In the genomic region with DNA sequence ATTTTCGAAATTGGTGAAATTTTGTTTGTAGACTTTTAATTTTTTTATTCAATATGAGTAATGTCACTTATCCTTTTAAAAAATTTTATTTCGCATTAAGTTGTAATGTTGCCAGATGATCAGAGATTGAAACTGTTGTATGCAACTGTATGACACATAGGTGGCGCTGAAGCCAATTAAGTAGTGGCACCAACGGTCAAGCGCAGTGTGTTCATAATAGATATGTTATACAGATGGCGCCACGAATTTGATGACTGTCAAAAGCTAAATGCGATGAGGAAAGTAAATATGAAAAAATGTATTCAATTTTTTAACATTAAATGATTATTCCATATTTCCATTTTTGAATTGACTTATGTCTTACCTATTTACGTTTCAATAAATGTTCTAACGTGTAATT, we compare ENCODE assay signal across 5 fruit fly cellular contexts.
A peak's percentile ranks its signal among the peaks of the same experiment; 100 is the strongest.
TF ChIP-seq lines count a peak whose summit lies in the region.

No protein-coding gene starts in this region.

- peak; percentile 94 to 98 for TF ChIP-seq CTCF in S2 (optimal IDR thresholded peaks at IDR 0.05; lab: Kevin White, UChicago)
- peak; percentile 95 for TF ChIP-seq CTCF in whole organism, embryonic (GFP tag; optimal IDR thresholded peaks at IDR 0.05; lab: Kevin White, UChicago)

TF ChIP-seq in whole organism, embryonic, 481 proteins besides CTCF, POLR2A, EP300 and RAD21 (continues in another document):
- TF ChIP-seq Mad (GFP tag; optimal IDR thresholded peaks at IDR 0.05; lab: Kevin White, UChicago) (no peak), jigr1 (GFP tag; IDR thresholded peaks at IDR 0.05; lab: Robert Waterston, UW) (no peak), zf30C (GFP tag; optimal IDR thresholded peaks at IDR 0.05; lab: Kevin White, UChicago) (peak; percentile 39), gem (tag; optimal IDR thresholded peaks at IDR 0.05; lab: Kevin White, UChicago) (peak; percentile 21), D (optimal IDR thresholded peaks at IDR 0.05; lab: Kevin White, UChicago) (no peak), D (GFP tag; optimal IDR thresholded peaks at IDR 0.05; lab: Kevin White, UChicago) (no peak), mld (GFP tag; IDR thresholded peaks at IDR 0.05; lab: Robert Waterston, UW; ENCODE audit: partially characterized antibody) (no peak), mam (GFP tag; optimal IDR thresholded peaks at IDR 0.05; lab: Kevin White, UChicago) (peak; percentile 4), insv (GFP tag; optimal IDR thresholded peaks at IDR 0.05; lab: Kevin White, UChicago) (peak in 1 of 2 experiments; percentile 56), kay (GFP tag; optimal IDR thresholded peaks at IDR 0.05; lab: Kevin White, UChicago) (peak; percentile 10), CG15073 (GFP tag; optimal IDR thresholded peaks at IDR 0.05; lab: Kevin White, UChicago) (no peak), Sry-δ (GFP tag; optimal IDR thresholded peaks at IDR 0.05; lab: Kevin White, UChicago) (peak; percentile 21), CG6854 (GFP tag; optimal IDR thresholded peaks at IDR 0.05; lab: Kevin White, UChicago) (no peak), Mes4 (GFP tag; optimal IDR thresholded peaks at IDR 0.05; lab: Kevin White, UChicago) (no peak), gsb (GFP tag; IDR thresholded peaks at IDR 0.05; lab: Robert Waterston, UW) (no peak), CG3407 (GFP tag; optimal IDR thresholded peaks at IDR 0.05; lab: Kevin White, UChicago) (no peak), gsb-n (tag; optimal IDR thresholded peaks at IDR 0.05; lab: Kevin White, UChicago) (no peak), vfl (GFP tag; optimal IDR thresholded peaks at IDR 0.05; lab: Kevin White, UChicago) (no peak), CG32772 (GFP tag; IDR thresholded peaks at IDR 0.05; lab: Robert Waterston, UW) (peak; percentile 36; the same call in 1 of the 2 replicates), Ets65A (GFP tag; lab: Kevin White, UChicago) (peak; percentile 96), CG10267 (tag; optimal IDR thresholded peaks at IDR 0.05; lab: Kevin White, UChicago) (no peak), CG1647 (GFP tag; optimal IDR thresholded peaks at IDR 0.05; lab: Kevin White, UChicago) (no peak)

TF ChIP-seq in whole organism, prepupa, 60 proteins besides CTCF, POLR2A, EP300 and RAD21:
- TF ChIP-seq dsx (GFP tag; optimal IDR thresholded peaks at IDR 0.05; lab: Kevin White, UChicago; ENCODE audit: poor library complexity, severe bottlenecking) (no peak), cyc (GFP tag; optimal IDR thresholded peaks at IDR 0.05; lab: Kevin White, UChicago) (peak; percentile 17), Hr39 (GFP tag; optimal IDR thresholded peaks at IDR 0.05; lab: Kevin White, UChicago) (peak; percentile 23)

TF ChIP-seq in whole organism, pupa, 21 proteins besides CTCF, POLR2A, EP300 and RAD21:
- TF ChIP-seq CG8159 (tag; optimal IDR thresholded peaks at IDR 0.05; lab: Kevin White, UChicago) (no peak), CG9948 (tag; optimal IDR thresholded peaks at IDR 0.05; lab: Kevin White, UChicago) (no peak), D1 (tag; optimal IDR thresholded peaks at IDR 0.05; lab: Kevin White, UChicago) (peak; percentile 56)

TF ChIP-seq in whole organism, wandering third instar larva, 38 proteins besides CTCF, POLR2A, EP300 and RAD21:
- no peak for TF ChIP-seq Sp1 (GFP tag; optimal IDR thresholded peaks at IDR 0.05; lab: Kevin White, UChicago)
- TF ChIP-seq Dif (GFP tag; optimal IDR thresholded peaks at IDR 0.05; lab: Kevin White, UChicago; ENCODE audit: partially characterized antibody) = peak; percentile 6
- no peak for TF ChIP-seq sage (GFP tag; optimal IDR thresholded peaks at IDR 0.05; lab: Kevin White, UChicago)
